Worm (Caenorhabditis elegans) whole organism, L1 larva: ENCODE measurements around the gene hex-5.

Experiments
- ama-1 ChIP-seq: fragments of 150-350 bp; optimal IDR thresholded peaks from 2 replicates; lab custom pipeline; 2014
- dpl-1 ChIP-seq, 3 experiments: fragments of 150-350 bp in 2 of 3; sonication (generic microtip) in 1 of 3; optimal IDR thresholded peaks; 2 replicates each; lab custom pipeline; 2014 to 2017; ENCODE audit warnings: missing biosample characterization in 3 of 3, missing genetic modification characterization in 3 of 3, missing genetic modification reagents in 3 of 3
- egl-27 ChIP-seq, 2 experiments: fragments of 150-350 bp in 1 of 2; sonication (generic microtip); optimal IDR thresholded peaks; 3 replicates each; lab custom pipeline; 2017 to 2018; ENCODE audit warnings: missing biosample characterization in 2 of 2, missing genetic modification characterization in 2 of 2, missing genetic modification reagents in 2 of 2
- lin-13 ChIP-seq: fragments of 150-350 bp; optimal IDR thresholded peaks from 2 replicates; lab custom pipeline; 2014; ENCODE audit warnings: missing biosample characterization, missing genetic modification reagents, missing genetic modification characterization
- mep-1 ChIP-seq: fragments of 150-350 bp; optimal IDR thresholded peaks from 2 replicates; lab custom pipeline; 2014; ENCODE audit warnings: missing biosample characterization, missing genetic modification characterization
- nhr-11 ChIP-seq: fragments of 150-350 bp; optimal IDR thresholded peaks from 2 replicates; lab custom pipeline; 2014; ENCODE audit warnings: missing biosample characterization, missing genetic modification characterization
- nhr-237 ChIP-seq: fragments of 150-350 bp; optimal IDR thresholded peaks from 2 replicates; lab custom pipeline; 2014; ENCODE audit warnings: missing biosample characterization, missing genetic modification characterization
- pqm-1 ChIP-seq: sonication (generic microtip); optimal IDR thresholded peaks from 3 replicates; lab custom pipeline; 2017; ENCODE audit warnings: missing biosample characterization, missing genetic modification characterization
- unc-130 ChIP-seq: fragments of 150-350 bp; optimal IDR thresholded peaks from 2 replicates; lab custom pipeline; 2017; ENCODE audit warnings: missing biosample characterization, missing genetic modification characterization, inconsistent platforms
- unc-86 ChIP-seq: sonication (generic microtip); optimal IDR thresholded peaks from 2 replicates; lab custom pipeline; 2016; ENCODE audit warnings: missing genetic modification characterization, missing compliant biosample characterization

DNA sequence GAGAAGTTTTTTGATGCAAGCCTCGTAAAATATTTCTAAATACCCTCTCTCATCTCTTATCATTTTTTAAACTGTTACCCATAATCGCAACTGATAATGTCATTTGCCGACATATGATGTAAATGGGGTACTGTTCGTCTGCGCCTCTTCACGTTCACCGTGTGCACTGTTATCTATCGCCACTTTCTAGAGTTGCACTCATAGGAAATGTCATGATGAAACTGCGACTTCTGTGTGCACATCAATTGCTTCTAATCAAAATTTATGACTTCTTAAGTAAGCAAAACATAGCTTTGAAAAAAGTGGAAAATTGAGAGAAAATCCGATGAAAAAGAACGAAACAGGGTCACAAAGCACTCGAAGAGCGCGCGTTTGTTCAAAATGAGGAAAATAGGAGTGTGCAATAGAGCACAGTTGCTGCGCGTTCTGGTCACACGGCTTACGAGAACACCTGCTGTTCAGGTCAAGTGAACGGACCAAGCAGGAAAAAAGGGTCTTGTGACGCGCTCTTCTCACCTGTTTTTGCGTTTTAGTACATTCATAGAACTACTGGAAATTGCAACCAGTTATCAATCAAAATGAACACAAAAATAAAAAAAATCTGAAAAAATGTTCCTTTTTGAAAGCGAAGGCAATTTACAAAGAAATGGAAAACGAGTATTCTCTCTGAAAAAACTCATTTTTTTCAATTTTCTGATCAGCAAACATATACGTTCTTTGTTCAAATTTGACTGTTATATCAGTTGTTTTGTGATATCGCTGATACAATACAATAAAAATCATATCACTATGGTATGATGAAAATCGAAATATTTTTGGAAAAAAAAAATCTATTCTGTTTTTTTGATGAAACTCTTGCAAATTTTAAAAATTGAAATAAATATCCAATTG lies 41.6 kb upstream of the hex-5 start:
- TF ChIP-seq pqm-1 (tag; lab: Kevin White, UChicago), result peak; percentile 68
- TF ChIP-seq ama-1, result no peak
- TF ChIP-seq egl-27 (tag; optimal IDR thresholded peaks at IDR 0.05; lab: Kevin White, UChicago), result no peak
- no peak for TF ChIP-seq nhr-11
- TF ChIP-seq nhr-237 (tag; lab: Kevin White, UChicago), result no peak
- no peak for TF ChIP-seq mep-1
- TF ChIP-seq unc-130 (tag; lab: Kevin White, UChicago), result no peak
- no peak for TF ChIP-seq unc-86
- TF ChIP-seq lin-13 (GFP tag; lab: Kevin White, UChicago), result no peak
- peak in 1 of 3 experiments; percentile 47 for TF ChIP-seq dpl-1 (GFP tag; optimal IDR thresholded peaks at IDR 0.05; lab: Kevin White, UChicago)
